Fruit fly (Drosophila melanogaster) whole organism, wandering third instar larva: ENCODE measurements around the gene TTLL1B.

ENCODE experiments used
- Abd-B ChIP-seq: fragments of >200 bp; optimal IDR thresholded peaks from 2 replicates; lab custom pipeline; 2017; ENCODE audit warnings: missing biosample characterization, missing genetic modification characterization
- CG32264 ChIP-seq: fragments of 200-800 bp; sonication (Bioruptor generic); optimal IDR thresholded peaks from 2 replicates; lab custom pipeline; 2016; ENCODE audit warnings: missing biosample characterization, missing genetic modification characterization
- CG9705 ChIP-seq: fragments of 200-800 bp; sonication (Bioruptor generic); optimal IDR thresholded peaks from 2 replicates; lab custom pipeline; 2018; ENCODE audit warnings: missing biosample characterization, mild to moderate bottlenecking, missing genetic modification characterization
- CrebA ChIP-seq: fragments of 200-800 bp; sonication (Bioruptor generic); optimal IDR thresholded peaks from 2 replicates; lab custom pipeline; 2016; ENCODE audit warnings: missing biosample characterization, mild to moderate bottlenecking, missing genetic modification characterization, borderline replicate concordance
- Dfd ChIP-seq: fragments of >200 bp; optimal IDR thresholded peaks from 2 replicates; lab custom pipeline; 2017; ENCODE audit warnings: missing biosample characterization, missing genetic modification characterization
- Dif ChIP-seq: fragments of 200-275, 200-300 bp; sonication (Bioruptor generic); optimal IDR thresholded peaks from 2 replicates; lab custom pipeline; 2018; ENCODE audit warnings: missing biosample characterization, missing genetic modification characterization; ENCODE audit not compliant: partially characterized antibody
- GATAd ChIP-seq: sonication (Bioruptor generic); optimal IDR thresholded peaks from 2 replicates; lab custom pipeline; 2016; ENCODE audit warnings: missing biosample characterization, missing genetic modification characterization
- HLH106 ChIP-seq: fragments of 200-800 bp; optimal IDR thresholded peaks from 3 replicates; lab custom pipeline; 2019; ENCODE audit warnings: missing biosample characterization, mild to moderate bottlenecking, missing genetic modification characterization, moderate library complexity
- Hnf4 ChIP-seq: fragments of 200-800 bp; sonication (Bioruptor generic); optimal IDR thresholded peaks from 2 replicates; lab custom pipeline; 2016; ENCODE audit warnings: missing biosample characterization, mild to moderate bottlenecking, missing genetic modification characterization
- Hr78 ChIP-seq: fragments of >200 bp; optimal IDR thresholded peaks from 2 replicates; lab custom pipeline; 2017; ENCODE audit warnings: missing biosample characterization, missing genetic modification characterization
- Hr83 ChIP-seq: fragments of 200-300 bp; sonication (Bioruptor generic); optimal IDR thresholded peaks from 2 replicates; lab custom pipeline; 2016; ENCODE audit warnings: missing biosample characterization, mild to moderate bottlenecking, missing genetic modification characterization, moderate library complexity; ENCODE audit not compliant: poor library complexity, severe bottlenecking
- Jra ChIP-seq: sonication (Bioruptor generic); optimal IDR thresholded peaks from 2 replicates; lab custom pipeline; 2016; ENCODE audit warnings: missing biosample characterization, missing genetic modification characterization
- Mio ChIP-seq: sonication (Bioruptor generic); optimal IDR thresholded peaks from 2 replicates; lab custom pipeline; 2016; ENCODE audit warnings: missing biosample characterization, missing genetic modification characterization
- N ChIP-seq: fragments of >200 bp; optimal IDR thresholded peaks from 2 replicates; lab custom pipeline; 2018; ENCODE audit warnings: missing biosample characterization, missing external identifiers, missing genetic modification characterization
- Rel ChIP-seq, 2 experiments: fragments of 200-800 bp; sonication (Bioruptor generic) in 1 of 2; optimal IDR thresholded peaks; 2 replicates in 1 of 2; 3 replicates in 1 of 2; lab custom pipeline; 2016 to 2019; ENCODE audit warnings: mild to moderate bottlenecking in 2 of 2, missing biosample characterization in 2 of 2, missing genetic modification characterization in 2 of 2, moderate library complexity in 1 of 2
- Sp1 ChIP-seq: fragments of 200-800 bp; sonication (Bioruptor generic); optimal IDR thresholded peaks from 3 replicates; lab custom pipeline; 2019; ENCODE audit warnings: missing biosample characterization, mild to moderate bottlenecking, missing genetic modification characterization, moderate library complexity
- Vsx2 ChIP-seq: fragments of 200-300, 225-300 bp; sonication (Bioruptor generic); optimal IDR thresholded peaks from 2 replicates; lab custom pipeline; 2018; ENCODE audit warnings: missing biosample characterization, missing genetic modification characterization; ENCODE audit not compliant: partially characterized antibody
- br ChIP-seq: fragments of 200-800 bp; sonication (Bioruptor generic); optimal IDR thresholded peaks from 2 replicates; lab custom pipeline; 2016; ENCODE audit warnings: missing biosample characterization, missing genetic modification characterization
- brk ChIP-seq: fragments of 200-800 bp; sonication (Bioruptor generic); optimal IDR thresholded peaks from 2 replicates; lab custom pipeline; 2016; ENCODE audit warnings: missing biosample characterization, mild to moderate bottlenecking, missing genetic modification characterization
- dl ChIP-seq, 2 experiments: fragments of 175-275, 200-275 bp in 1 of 2; fragments of 200-275 bp in 1 of 2; sonication (Bioruptor generic); optimal IDR thresholded peaks; lab custom pipeline; 2018; ENCODE audit warnings: mild to moderate bottlenecking in 2 of 2, missing biosample characterization in 2 of 2, missing genetic modification characterization in 2 of 2, moderate library complexity in 2 of 2; ENCODE audit not compliant: partially characterized antibody in 2 of 2, insufficient read depth in 1 of 2
- dmrt93B ChIP-seq: fragments of 200-800 bp; sonication (Bioruptor generic); optimal IDR thresholded peaks from 2 replicates; lab custom pipeline; 2018; ENCODE audit warnings: missing biosample characterization, mild to moderate bottlenecking, missing genetic modification characterization
- dsf ChIP-seq: sonication (Bioruptor generic); optimal IDR thresholded peaks from 2 replicates; lab custom pipeline; 2016; ENCODE audit warnings: missing biosample characterization, missing genetic modification characterization, borderline replicate concordance
- ey ChIP-seq: fragments of 200-800 bp; sonication (Bioruptor generic); optimal IDR thresholded peaks from 2 replicates; lab custom pipeline; 2016; ENCODE audit warnings: missing biosample characterization, missing genetic modification characterization
- foxo ChIP-seq, 2 experiments: fragments of 200-800 bp; sonication (Bioruptor generic); optimal IDR thresholded peaks; 2 replicates in 1 of 2; 3 replicates in 1 of 2; lab custom pipeline; 2016 to 2017; ENCODE audit warnings: missing biosample characterization in 2 of 2, missing genetic modification characterization in 2 of 2
- fru ChIP-seq: fragments of 200-800 bp; sonication (Bioruptor generic); optimal IDR thresholded peaks from 3 replicates; lab custom pipeline; 2016; ENCODE audit warnings: missing biosample characterization, mild to moderate bottlenecking, missing genetic modification characterization
- h ChIP-seq: fragments of 200-800 bp; sonication (Bioruptor generic); optimal IDR thresholded peaks from 3 replicates; lab custom pipeline; 2016; ENCODE audit warnings: missing biosample characterization, mild to moderate bottlenecking, missing genetic modification characterization
- jim ChIP-seq: fragments of 175-275, 200-325 bp; sonication (Bioruptor generic); optimal IDR thresholded peaks from 2 replicates; lab custom pipeline; 2016; ENCODE audit warnings: missing biosample characterization, mild to moderate bottlenecking, missing genetic modification characterization
- lola ChIP-seq: fragments of >200 bp; optimal IDR thresholded peaks from 2 replicates; lab custom pipeline; 2017; ENCODE audit warnings: missing biosample characterization, missing genetic modification characterization
- pan ChIP-seq: fragments of >200 bp; optimal IDR thresholded peaks from 2 replicates; lab custom pipeline; 2017
- psq ChIP-seq: fragments of 200-800 bp; sonication (Bioruptor generic); optimal IDR thresholded peaks from 3 replicates; lab custom pipeline; 2017; ENCODE audit warnings: missing biosample characterization, mild to moderate bottlenecking, missing genetic modification characterization, moderate library complexity
- sage ChIP-seq: fragments of 200-800 bp; sonication (Bioruptor generic); optimal IDR thresholded peaks from 2 replicates; lab custom pipeline; 2016; ENCODE audit warnings: missing biosample characterization, mild to moderate bottlenecking, missing genetic modification characterization
- sv ChIP-seq: fragments of 200-800 bp; sonication (Bioruptor generic); optimal IDR thresholded peaks from 3 replicates; lab custom pipeline; 2016; ENCODE audit warnings: missing biosample characterization, missing genetic modification characterization
- tai ChIP-seq: sonication (Bioruptor generic); optimal IDR thresholded peaks from 2 replicates; lab custom pipeline; 2016; ENCODE audit warnings: missing biosample characterization, missing genetic modification characterization
- usp ChIP-seq: fragments of >200 bp; optimal IDR thresholded peaks from 2 replicates; lab custom pipeline; 2017; ENCODE audit warnings: missing biosample characterization, missing genetic modification characterization
- woc ChIP-seq: sonication (Bioruptor generic); optimal IDR thresholded peaks from 2 replicates; lab custom pipeline; 2016; ENCODE audit warnings: missing biosample characterization, mild to moderate bottlenecking, missing genetic modification characterization

The TTLL1B gene

dm6 chr3L:4667289-4667688 is 19.2 kb downstream of the TTLL1B start, which contains the start of gene CG32236:
Gene CG32236, minus strand, starts transcription at chr3L:4667389.
- TF ChIP-seq dsf (GFP tag; lab: Kevin White, UChicago) (no peak), Dfd (GFP tag; lab: Kevin White, UChicago) (no peak), Rel (GFP tag; optimal IDR thresholded peaks at IDR 0.05; lab: Kevin White, UChicago) (no peak), Rel (tag; optimal IDR thresholded peaks at IDR 0.05; lab: Kevin White, UChicago) (no peak), pan (lab: Kevin White, UChicago) (no peak), CrebA (GFP tag; lab: Kevin White, UChicago) (no peak), Jra (GFP tag; lab: Kevin White, UChicago) (no peak), sv (GFP tag; lab: Kevin White, UChicago) (no peak), Hr78 (GFP tag; lab: Kevin White, UChicago) (no peak)

dm6 chr3L:4677532-4677931 is 29.5 kb downstream of the TTLL1B start, which contains the start of gene CG34266:
Gene CG34266, plus strand, starts transcription at chr3L:4677832.
- TF ChIP-seq foxo (GFP tag; optimal IDR thresholded peaks at IDR 0.05; lab: Kevin White, UChicago): no peak
- no peak for TF ChIP-seq woc (GFP tag; lab: Kevin White, UChicago)
- no peak for TF ChIP-seq CG9705
- no peak for TF ChIP-seq CG32264 (GFP tag; lab: Kevin White, UChicago)
- TF ChIP-seq Mio (GFP tag; lab: Kevin White, UChicago): no peak
- TF ChIP-seq h (GFP tag; lab: Kevin White, UChicago): no peak
- TF ChIP-seq Sp1 (GFP tag; lab: Kevin White, UChicago): no peak
- TF ChIP-seq Hnf4 (GFP tag; lab: Kevin White, UChicago): no peak
- TF ChIP-seq sage (GFP tag; lab: Kevin White, UChicago): no peak

- no peak for TF ChIP-seq sage (GFP tag; lab: Kevin White, UChicago)
These were observed 31.0 kb downstream of the TTLL1B start for dm6 chr3L:4679063-4679462.

dm6 chr3L:4684622-4685276 is 36.7 kb downstream of the TTLL1B start:
- TF ChIP-seq Jra (GFP tag; lab: Kevin White, UChicago) (no peak), Dfd (GFP tag; lab: Kevin White, UChicago) (no peak), Hr83 (GFP tag; lab: Kevin White, UChicago) (no peak), dl (GFP tag; optimal IDR thresholded peaks at IDR 0.05; lab: Kevin White, UChicago; ENCODE audit: insufficient read depth in 1 of 2, partially characterized antibody in 2 of 2) (no peak), Abd-B (GFP tag; lab: Kevin White, UChicago) (no peak), jim (GFP tag; lab: Kevin White, UChicago) (no peak), psq (GFP tag; lab: Kevin White, UChicago) (no peak), brk (no peak), ey (GFP tag; lab: Kevin White, UChicago) (no peak), N (no peak), fru (no peak), foxo (GFP tag; optimal IDR thresholded peaks at IDR 0.05; lab: Kevin White, UChicago) (no peak), Vsx2 (GFP tag; lab: Kevin White, UChicago) (no peak), h (GFP tag; lab: Kevin White, UChicago) (no peak), usp (no peak), lola (GFP tag; lab: Kevin White, UChicago) (no peak), CG32264 (GFP tag; lab: Kevin White, UChicago) (no peak), Mio (GFP tag; lab: Kevin White, UChicago) (no peak), Hr78 (GFP tag; lab: Kevin White, UChicago) (no peak)

dm6 chr3L:4686050-4686449 is 38.0 kb downstream of the TTLL1B start:
- TF ChIP-seq sage (GFP tag; lab: Kevin White, UChicago) (no peak), brk (no peak), tai (GFP tag; lab: Kevin White, UChicago) (no peak), Jra (GFP tag; lab: Kevin White, UChicago) (no peak), GATAd (GFP tag; lab: Kevin White, UChicago) (no peak), Dif (GFP tag; lab: Kevin White, UChicago) (no peak), Vsx2 (GFP tag; lab: Kevin White, UChicago) (no peak), Hnf4 (GFP tag; lab: Kevin White, UChicago) (no peak), woc (GFP tag; lab: Kevin White, UChicago) (no peak), CrebA (GFP tag; lab: Kevin White, UChicago) (no peak), Mio (GFP tag; lab: Kevin White, UChicago) (no peak), ey (GFP tag; lab: Kevin White, UChicago) (no peak), br (no peak), Sp1 (GFP tag; lab: Kevin White, UChicago) (no peak), foxo (GFP tag; optimal IDR thresholded peaks at IDR 0.05; lab: Kevin White, UChicago) (no peak), dl (GFP tag; optimal IDR thresholded peaks at IDR 0.05; lab: Kevin White, UChicago; ENCODE audit: insufficient read depth in 1 of 2, partially characterized antibody in 2 of 2) (no peak), HLH106 (tag; lab: Kevin White, UChicago) (no peak), dmrt93B (GFP tag; lab: Kevin White, UChicago) (no peak)
